Worm (Caenorhabditis elegans): ENCODE measurements around the gene ZK1320.2.
A peak's percentile ranks its signal among the peaks of the same experiment; 100 is the strongest.

ZK1320.2 gene

DNA sequence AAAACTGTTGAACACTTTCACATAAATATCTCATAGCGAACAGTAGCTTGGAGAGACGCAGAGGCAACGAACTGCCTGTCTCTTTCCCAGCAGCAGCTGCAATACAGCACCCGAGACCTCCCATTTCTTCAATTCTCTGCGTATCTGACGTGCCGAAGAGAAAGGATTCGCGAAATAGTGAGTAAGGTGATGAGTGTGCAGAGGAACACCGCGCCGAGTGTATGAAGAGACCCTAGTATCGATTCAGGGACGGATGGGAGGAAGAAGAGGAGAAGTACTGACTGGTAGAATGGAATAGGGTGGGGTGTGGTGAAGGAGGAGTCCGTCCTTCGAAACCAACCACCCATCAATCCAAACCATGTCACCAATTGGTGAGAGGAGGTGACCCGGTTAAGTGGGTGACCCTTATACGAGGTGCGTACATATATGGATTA lies 12.7 kb downstream of the ZK1320.2 start (continued):
- TF ChIP-seq ceh-20 (GFP tag; IDR thresholded peaks at IDR 0.05) (no peak; the same call in 1 of the 2 replicates), pha-4 (GFP tag; IDR thresholded peaks at IDR 0.05) (no peak), pha-4 (tag; optimal IDR thresholded peaks at IDR 0.05) (no peak), zip-2 (tag; optimal IDR thresholded peaks at IDR 0.05) (no peak), egl-43 (GFP tag; IDR thresholded peaks at IDR 0.05) (peak; percentile 62), spr-1 (tag; optimal IDR thresholded peaks at IDR 0.05) (peak; percentile 19), ztf-11 (tag; optimal IDR thresholded peaks at IDR 0.05) (no peak), ZK546.5 (tag; optimal IDR thresholded peaks at IDR 0.05) (no peak), dve-1 (tag; optimal IDR thresholded peaks at IDR 0.05; ENCODE audit: insufficient read depth) (peak; percentile 67), nhr-111 (GFP tag; optimal IDR thresholded peaks at IDR 0.05) (no peak), gei-8 (GFP tag; optimal IDR thresholded peaks at IDR 0.05) (no peak), unc-130 (GFP tag; optimal IDR thresholded peaks at IDR 0.05) (no peak), hlh-11 (tag; optimal IDR thresholded peaks at IDR 0.05) (peak; percentile 93), hif-1 (tag; optimal IDR thresholded peaks at IDR 0.05) (peak in 1 of 2 experiments; percentile 53), duxl-1 (tag; optimal IDR thresholded peaks at IDR 0.05; ENCODE audit: poor library complexity) (no peak), T26A8.4 (GFP tag; IDR thresholded peaks at IDR 0.05) (no peak; the same call in 1 of the 2 replicates)

DNA sequence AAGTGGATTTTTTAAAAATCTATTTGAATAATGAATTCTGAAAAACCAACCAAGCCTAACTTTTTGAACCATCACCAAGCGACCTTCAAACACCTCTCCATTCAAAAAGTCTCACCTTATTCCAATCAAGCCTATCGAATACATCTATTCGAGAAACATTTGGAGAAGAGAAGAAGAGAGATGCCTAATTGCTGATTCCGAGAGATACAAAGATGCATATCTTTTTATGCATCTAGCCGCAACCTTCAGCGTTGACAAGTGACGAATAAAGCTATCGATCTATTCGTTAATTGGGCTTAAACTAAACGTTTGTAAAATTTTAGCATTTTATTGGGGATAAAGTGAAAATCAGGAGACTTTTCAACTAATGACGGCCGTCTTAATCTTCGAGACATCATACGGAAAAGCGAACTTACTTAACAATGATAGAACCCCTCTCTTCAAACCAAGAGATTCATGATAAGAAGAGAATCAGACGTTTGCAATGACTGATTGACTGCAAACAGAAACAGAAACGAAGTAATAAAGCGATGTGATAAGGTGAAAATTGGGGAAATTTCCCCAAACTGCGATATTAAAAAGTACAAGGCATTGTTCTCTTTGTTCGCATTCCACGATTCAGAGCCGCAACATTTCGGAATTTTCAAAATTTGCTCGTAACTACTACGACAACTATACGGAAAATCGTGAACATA lies 13.7 kb downstream of the ZK1320.2 start:
- TF ChIP-seq nhr-111 (GFP tag; optimal IDR thresholded peaks at IDR 0.05), result no peak
- no peak for TF ChIP-seq daf-19 (GFP tag; conservative IDR thresholded peaks at IDR 0.05)
- no peak for TF ChIP-seq mes-2 (tag; optimal IDR thresholded peaks at IDR 0.05; ENCODE audit: poor library complexity, severe bottlenecking)
- TF ChIP-seq ces-1 (GFP tag; optimal IDR thresholded peaks at IDR 0.05), result no peak
- no peak for TF ChIP-seq T26A8.4 (GFP tag; IDR thresholded peaks at IDR 0.05)
- TF ChIP-seq pha-4 (GFP tag; IDR thresholded peaks at IDR 0.05), result no peak
- TF ChIP-seq pha-4 (tag; optimal IDR thresholded peaks at IDR 0.05), result no peak
- no peak for TF ChIP-seq lin-38 (GFP tag; IDR thresholded peaks at IDR 0.05)
- TF ChIP-seq nhr-28 (tag; optimal IDR thresholded peaks at IDR 0.05), result peak; percentile 77
- TF ChIP-seq mxl-3 (GFP tag; optimal IDR thresholded peaks at IDR 0.05), result peak; percentile 6
- peak in 1 of 2 experiments; percentile 70 for TF ChIP-seq unc-62 (GFP tag; optimal IDR thresholded peaks at IDR 0.05 in 1 of 2)
- TF ChIP-seq unc-62 (tag; optimal IDR thresholded peaks at IDR 0.05), result no peak
- no peak for TF ChIP-seq ceh-32 (tag; optimal IDR thresholded peaks at IDR 0.05; ENCODE audit: poor library complexity)
- no peak for TF ChIP-seq ceh-44 (GFP tag; IDR thresholded peaks at IDR 0.05)
- no peak for TF ChIP-seq tag-97 (GFP tag; IDR thresholded peaks at IDR 0.05)
- TF ChIP-seq nhr-10 (tag; optimal IDR thresholded peaks at IDR 0.05), result no peak
- TF ChIP-seq sdz-12 (GFP tag; optimal IDR thresholded peaks at IDR 0.05), result no peak
- TF ChIP-seq skn-1 (tag; optimal IDR thresholded peaks at IDR 0.05), result no peak
- TF ChIP-seq D1046.2 (GFP tag; IDR thresholded peaks at IDR 0.05), result no peak
- TF ChIP-seq aly-2 (tag; optimal IDR thresholded peaks at IDR 0.05), result no peak
- no peak for TF ChIP-seq mxl-2 (GFP tag; conservative IDR thresholded peaks at IDR 0.05)
- TF ChIP-seq snpc-1.2 (GFP tag; IDR thresholded peaks at IDR 0.05), result no peak
- no peak for TF ChIP-seq madf-9 (GFP tag; conservative IDR thresholded peaks at IDR 0.05)
- no peak for TF ChIP-seq F10B5.3 (tag; optimal IDR thresholded peaks at IDR 0.05)
- no peak for TF ChIP-seq hif-1 (tag; optimal IDR thresholded peaks at IDR 0.05)
- TF ChIP-seq nhr-6 (tag; optimal IDR thresholded peaks at IDR 0.05), result no peak
- TF ChIP-seq php-3 (GFP tag; IDR thresholded peaks at IDR 0.05), result no peak
- no peak for TF ChIP-seq lin-13 (GFP tag; optimal IDR thresholded peaks at IDR 0.05)
- TF ChIP-seq unc-39 (tag; optimal IDR thresholded peaks at IDR 0.05), result no peak
- no peak for TF ChIP-seq egl-43 (GFP tag; IDR thresholded peaks at IDR 0.05)
- TF ChIP-seq mdl-1 (tag; optimal IDR thresholded peaks at IDR 0.05), result no peak
- TF ChIP-seq fos-1 (tag; optimal IDR thresholded peaks at IDR 0.05), result no peak
- no peak for TF ChIP-seq F44E2.7 (GFP tag; IDR thresholded peaks at IDR 0.05)
- no peak for TF ChIP-seq nhr-41 (GFP tag; IDR thresholded peaks at IDR 0.05)
- TF ChIP-seq lim-7 (GFP tag; IDR thresholded peaks at IDR 0.05), result no peak
- TF ChIP-seq F49E8.2 (tag; optimal IDR thresholded peaks at IDR 0.05; ENCODE audit: borderline replicate concordance), result no peak
- peak; percentile 85 for TF ChIP-seq pqm-1 (tag; optimal IDR thresholded peaks at IDR 0.05)
- TF ChIP-seq fkh-10 (GFP tag; optimal IDR thresholded peaks at IDR 0.05), result no peak
- no peak for TF ChIP-seq dpl-1 (GFP tag; optimal IDR thresholded peaks at IDR 0.05)

Measured in whole organism, L4 larva.